Worm (Caenorhabditis elegans) whole organism, early embryonic: ENCODE results near the gene Y54G9A.5.

Source experiments
- aly-1 ChIP-seq: sonication (generic microtip); optimal IDR thresholded peaks from 2 replicates; lab custom pipeline; 2016; ENCODE audit warnings: missing genetic modification characterization, missing compliant biosample characterization
- ama-1 ChIP-seq: fragments of 150-350 bp; optimal IDR thresholded peaks from 2 replicates; lab custom pipeline; 2014
- ets-7 ChIP-seq: sonication (generic microtip); optimal IDR thresholded peaks from 2 replicates; lab custom pipeline; 2016; ENCODE audit warnings: missing genotype, missing genetic modification characterization, missing compliant biosample characterization
- flt-1 ChIP-seq: fragments of 200-800 bp; sonication (Bioruptor generic); IDR thresholded peaks from 2 replicates; pipeline ENCODE4 v1.3.6; 2022; ENCODE audit warnings: missing genetic modification characterization, missing compliant biosample characterization
- hmbx-1 ChIP-seq: sonication (generic microtip); optimal IDR thresholded peaks from 2 replicates; lab custom pipeline; 2016; ENCODE audit warnings: mild to moderate bottlenecking, missing genetic modification characterization, missing compliant biosample characterization
- hmg-4 ChIP-seq: fragments of 200-800 bp; sonication (Bioruptor generic); optimal IDR thresholded peaks from 2 replicates; lab custom pipeline; 2018; ENCODE audit warnings: mild to moderate bottlenecking, missing genetic modification characterization, missing compliant biosample characterization
- pes-1 ChIP-seq: fragments of 200-800 bp; sonication (Bioruptor generic); IDR thresholded peaks from 2 replicates; pipeline ENCODE4 v1.3.6; 2022; ENCODE audit warnings: missing genetic modification reagents, missing genetic modification characterization, missing compliant biosample characterization
- scrt-1 ChIP-seq: fragments of 200-800 bp; sonication (Bioruptor generic); IDR thresholded peaks from 2 replicates; pipeline ENCODE4 v1.3.6; 2022; ENCODE audit warnings: missing genetic modification characterization, missing compliant biosample characterization
- tra-4 ChIP-seq: sonication (generic microtip); optimal IDR thresholded peaks from 2 replicates; lab custom pipeline; 2017; ENCODE audit warnings: missing genetic modification characterization, missing compliant biosample characterization

DNA sequence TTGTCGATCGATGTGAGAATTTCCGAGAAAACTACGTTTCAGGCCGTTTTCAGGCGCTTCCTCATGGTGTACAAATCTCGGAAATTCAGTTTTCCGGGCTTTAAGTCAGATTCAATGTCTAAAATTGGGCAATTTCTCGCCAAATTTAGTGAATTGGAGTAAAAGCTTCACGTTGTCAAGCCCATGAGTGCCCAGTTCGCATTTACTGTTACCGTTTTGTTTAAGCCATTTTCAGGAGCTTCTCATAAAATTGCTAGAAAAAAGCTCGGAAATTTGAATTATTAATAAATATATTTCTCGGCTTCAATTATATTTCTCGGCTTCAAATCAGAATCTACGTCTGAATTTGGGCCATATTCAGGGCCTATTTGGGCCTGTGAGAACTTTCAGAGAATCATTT lies 44.9 kb upstream of the Y54G9A.5 start:
- TF ChIP-seq aly-1 (tag; lab: Kevin White, UChicago) (no peak), ama-1 (lab: Kevin White, UChicago) (no peak), pes-1 (GFP tag; lab: Robert Waterston, UW) (no peak), ets-7 (no peak), hmg-4 (GFP tag; lab: Kevin White, UChicago) (no peak), hmbx-1 (tag; lab: Kevin White, UChicago) (no peak), flt-1 (GFP tag; lab: Robert Waterston, UW) (no peak), scrt-1 (GFP tag; lab: Robert Waterston, UW) (no peak), tra-4 (tag; lab: Kevin White, UChicago) (no peak)
